2 fruit fly cellular contexts compared by ENCODE assay signal in genomic region chr2L:12529949-12530849, dm6.
TF ChIP-seq lines count a peak whose summit lies in the region.

No protein-coding gene starts in this region.

TF ChIP-seq in whole organism, embryonic, 481 proteins besides CTCF, POLR2A, EP300 and RAD21 (continued from another document and continues in another):
- TF ChIP-seq cas (GFP tag; IDR thresholded peaks at IDR 0.05; lab: Robert Waterston, UW) (no peak), CG18262 (tag; optimal IDR thresholded peaks at IDR 0.05; lab: Kevin White, UChicago) (peak; percentile 58), tll (GFP tag; optimal IDR thresholded peaks at IDR 0.05; lab: Kevin White, UChicago) (no peak), Dip3 (GFP tag; optimal IDR thresholded peaks at IDR 0.05; lab: Kevin White, UChicago) (no peak), az2 (GFP tag; optimal IDR thresholded peaks at IDR 0.05; lab: Kevin White, UChicago) (peak; percentile 25), her (GFP tag; optimal IDR thresholded peaks at IDR 0.05; lab: Kevin White, UChicago) (no peak), CG5245 (GFP tag; optimal IDR thresholded peaks at IDR 0.05; lab: Kevin White, UChicago) (no peak), croc (GFP tag; conservative IDR thresholded peaks at IDR 0.05; lab: Robert Waterston, UW) (no peak), dysf (GFP tag; IDR thresholded peaks at IDR 0.05; lab: Robert Waterston, UW) (no peak), CG2202 (tag; optimal IDR thresholded peaks at IDR 0.05; lab: Kevin White, UChicago) (no peak), gfzf (GFP tag; optimal IDR thresholded peaks at IDR 0.05; lab: Kevin White, UChicago) (no peak), CG31224 (GFP tag; IDR thresholded peaks at IDR 0.05; lab: Robert Waterston, UW) (no peak), run (tag; optimal IDR thresholded peaks at IDR 0.05; lab: Kevin White, UChicago) (no peak), CG18476 (GFP tag; optimal IDR thresholded peaks at IDR 0.05; lab: Kevin White, UChicago) (no peak), CG2712 (tag; optimal IDR thresholded peaks at IDR 0.05; lab: Kevin White, UChicago) (peak; percentile 48), CG14965 (GFP tag; optimal IDR thresholded peaks at IDR 0.05; lab: Kevin White, UChicago; ENCODE audit: borderline replicate concordance) (no peak), sug (tag; optimal IDR thresholded peaks at IDR 0.05; lab: Kevin White, UChicago) (peak; percentile 49), CG6791 (GFP tag; IDR thresholded peaks at IDR 0.05; lab: Robert Waterston, UW; ENCODE audit: partially characterized antibody) (no peak), zfh2 (GFP tag; optimal IDR thresholded peaks at IDR 0.05; lab: Kevin White, UChicago) (no peak), Poxn (GFP tag; IDR thresholded peaks at IDR 0.05; lab: Robert Waterston, UW) (no peak), slbo (GFP tag; IDR thresholded peaks at IDR 0.05; lab: Robert Waterston, UW) (no peak), al (GFP tag; IDR thresholded peaks at IDR 0.05; lab: Robert Waterston, UW) (no peak), tx (GFP tag; optimal IDR thresholded peaks at IDR 0.05; lab: Kevin White, UChicago) (no peak), p53 (GFP tag; optimal IDR thresholded peaks at IDR 0.05; lab: Kevin White, UChicago) (no peak), hkb (optimal IDR thresholded peaks at IDR 0.05; lab: Kevin White, UChicago) (no peak), hkb (GFP tag; IDR thresholded peaks at IDR 0.05; lab: Robert Waterston, UW) (peak; percentile 50; the same call in 1 of the 2 replicates), tna (GFP tag; IDR thresholded peaks at IDR 0.05; lab: Robert Waterston, UW; ENCODE audit: partially characterized antibody) (no peak), CoRest (tag; optimal IDR thresholded peaks at IDR 0.05; lab: Kevin White, UChicago) (peak; percentile 20), Stat92E (GFP tag; optimal IDR thresholded peaks at IDR 0.05; lab: Kevin White, UChicago) (no peak), gsb (GFP tag; IDR thresholded peaks at IDR 0.05; lab: Robert Waterston, UW) (no peak), CG9437 (GFP tag; optimal IDR thresholded peaks at IDR 0.05; lab: Kevin White, UChicago) (peak; percentile 30), row (GFP tag; IDR thresholded peaks at IDR 0.05; lab: Robert Waterston, UW) (peak; percentile 41; the same call in 1 of the 3 replicates), Max (GFP tag; optimal IDR thresholded peaks at IDR 0.05; lab: Kevin White, UChicago) (no peak), CG12391 (tag; optimal IDR thresholded peaks at IDR 0.05; lab: Kevin White, UChicago) (peak; percentile 36), Abd-B (GFP tag; optimal IDR thresholded peaks at IDR 0.05; lab: Kevin White, UChicago) (no peak), Hand (GFP tag; optimal IDR thresholded peaks at IDR 0.05; lab: Kevin White, UChicago) (no peak), Sry-β (GFP tag; optimal IDR thresholded peaks at IDR 0.05; lab: Kevin White, UChicago) (no peak), ash1 (GFP tag; optimal IDR thresholded peaks at IDR 0.05; lab: Kevin White, UChicago) (no peak), hth (optimal IDR thresholded peaks at IDR 0.05; lab: Kevin White, UChicago) (no peak), tgo (GFP tag; IDR thresholded peaks at IDR 0.05; lab: Robert Waterston, UW) (no peak; the same call in 1 of the 3 replicates), CG33557 (GFP tag; optimal IDR thresholded peaks at IDR 0.05; lab: Kevin White, UChicago) (no peak), CG9727 (GFP tag; optimal IDR thresholded peaks at IDR 0.05; lab: Kevin White, UChicago) (no peak), gce (GFP tag; IDR thresholded peaks at IDR 0.05; lab: Robert Waterston, UW) (no peak), PHDP (tag; optimal IDR thresholded peaks at IDR 0.05; lab: Kevin White, UChicago) (no peak), CG13424 (tag; optimal IDR thresholded peaks at IDR 0.05; lab: Kevin White, UChicago) (no peak), CG15696 (tag; optimal IDR thresholded peaks at IDR 0.05; lab: Kevin White, UChicago) (no peak), Vsx1 (GFP tag; optimal IDR thresholded peaks at IDR 0.05; lab: Kevin White, UChicago) (no peak), usp (GFP tag; optimal IDR thresholded peaks at IDR 0.05; lab: Kevin White, UChicago) (no peak), Ets65A (GFP tag; lab: Kevin White, UChicago) (no peak), CG17385 (GFP tag; optimal IDR thresholded peaks at IDR 0.05; lab: Kevin White, UChicago) (no peak), CG11456 (GFP tag; IDR thresholded peaks at IDR 0.05; lab: Robert Waterston, UW) (no peak), CG11560 (tag; IDR thresholded peaks at IDR 0.05; lab: Robert Waterston, UW) (no peak), Ssrp (tag; optimal IDR thresholded peaks at IDR 0.05; lab: Kevin White, UChicago) (peak; percentile 53), jing (GFP tag; optimal IDR thresholded peaks at IDR 0.05; lab: Kevin White, UChicago) (no peak), Optix (GFP tag; IDR thresholded peaks at IDR 0.05; lab: Robert Waterston, UW) (0 out of 3 replicates have a peak, but pooled peaks have one; percentile 29), fu2 (GFP tag; optimal IDR thresholded peaks at IDR 0.05; lab: Kevin White, UChicago) (no peak), NK7.1 (GFP tag; optimal IDR thresholded peaks at IDR 0.05; lab: Kevin White, UChicago) (no peak), BtbVII (GFP tag; optimal IDR thresholded peaks at IDR 0.05; lab: Kevin White, UChicago) (peak; percentile 34), schlank (tag; optimal IDR thresholded peaks at IDR 0.05; lab: Kevin White, UChicago) (no peak), CG32767 (GFP tag; IDR thresholded peaks at IDR 0.05; lab: Robert Waterston, UW) (no peak), corto (GFP tag; optimal IDR thresholded peaks at IDR 0.05; lab: Kevin White, UChicago) (no peak), bsh (GFP tag; optimal IDR thresholded peaks at IDR 0.05; lab: Kevin White, UChicago) (peak in 1 of 2 experiments; percentile 36), bowl (GFP tag; IDR thresholded peaks at IDR 0.05; lab: Robert Waterston, UW) (no peak), ac (GFP tag; optimal IDR thresholded peaks at IDR 0.05; lab: Kevin White, UChicago) (no peak), Sox100B (GFP tag; optimal IDR thresholded peaks at IDR 0.05; lab: Kevin White, UChicago) (peak; percentile 4), cato (GFP tag; optimal IDR thresholded peaks at IDR 0.05; lab: Kevin White, UChicago; ENCODE audit: borderline replicate concordance) (no peak), lab (GFP tag; optimal IDR thresholded peaks at IDR 0.05; lab: Kevin White, UChicago) (peak; percentile 14), Awh (GFP tag; IDR thresholded peaks at IDR 0.05; lab: Robert Waterston, UW) (no peak), CG5180 (GFP tag; optimal IDR thresholded peaks at IDR 0.05; lab: Kevin White, UChicago) (no peak)

TF ChIP-seq in whole organism, prepupa, 60 proteins besides CTCF, POLR2A, EP300 and RAD21 (continued from another document):
- TF ChIP-seq net (GFP tag; optimal IDR thresholded peaks at IDR 0.05; lab: Kevin White, UChicago) (peak; percentile 3), vri (GFP tag; optimal IDR thresholded peaks at IDR 0.05; lab: Kevin White, UChicago) (no peak), CG31627 (GFP tag; optimal IDR thresholded peaks at IDR 0.05; lab: Kevin White, UChicago) (no peak), Sox15 (GFP tag; optimal IDR thresholded peaks at IDR 0.05; lab: Kevin White, UChicago) (no peak), Ets96B (tag; optimal IDR thresholded peaks at IDR 0.05; lab: Kevin White, UChicago) (no peak), CG15336 (GFP tag; IDR thresholded peaks at IDR 0.05; lab: Robert Waterston, UW) (peak; percentile 69), lz (GFP tag; optimal IDR thresholded peaks at IDR 0.05; lab: Kevin White, UChicago) (no peak), CG8632 (GFP tag; optimal IDR thresholded peaks at IDR 0.05; lab: Kevin White, UChicago) (no peak), Hr39 (GFP tag; optimal IDR thresholded peaks at IDR 0.05; lab: Kevin White, UChicago) (no peak), Hr38 (GFP tag; optimal IDR thresholded peaks at IDR 0.05; lab: Kevin White, UChicago) (no peak), fd59A (GFP tag; optimal IDR thresholded peaks at IDR 0.05; lab: Kevin White, UChicago) (no peak), CG8119 (GFP tag; IDR thresholded peaks at IDR 0.05; lab: Robert Waterston, UW) (no peak; the same call in 2 of the 3 replicates), Lpt (GFP tag; optimal IDR thresholded peaks at IDR 0.05; lab: Kevin White, UChicago) (no peak), cyc (GFP tag; optimal IDR thresholded peaks at IDR 0.05; lab: Kevin White, UChicago) (no peak), CG10669 (GFP tag; optimal IDR thresholded peaks at IDR 0.05; lab: Kevin White, UChicago) (no peak), spab (GFP tag; optimal IDR thresholded peaks at IDR 0.05; lab: Kevin White, UChicago) (no peak), CG3919 (GFP tag; optimal IDR thresholded peaks at IDR 0.05; lab: Kevin White, UChicago) (no peak), fkh (GFP tag; optimal IDR thresholded peaks at IDR 0.05; lab: Kevin White, UChicago) (peak; percentile 23), CG3032 (tag; optimal IDR thresholded peaks at IDR 0.05; lab: Kevin White, UChicago) (no peak), CG11762 (GFP tag; optimal IDR thresholded peaks at IDR 0.05; lab: Kevin White, UChicago; ENCODE audit: insufficient read depth) (peak; percentile 7), Eip93F (GFP tag; optimal IDR thresholded peaks at IDR 0.05; lab: Kevin White, UChicago) (no peak), ss (GFP tag; optimal IDR thresholded peaks at IDR 0.05; lab: Kevin White, UChicago) (no peak), topi (GFP tag; optimal IDR thresholded peaks at IDR 0.05; lab: Kevin White, UChicago) (no peak), esn (GFP tag; optimal IDR thresholded peaks at IDR 0.05; lab: Kevin White, UChicago) (no peak), CG1621 (tag; optimal IDR thresholded peaks at IDR 0.05; lab: Kevin White, UChicago) (no peak), Gug (GFP tag; IDR thresholded peaks at IDR 0.05; lab: Robert Waterston, UW) (no peak), pdm3 (GFP tag; optimal IDR thresholded peaks at IDR 0.05; lab: Kevin White, UChicago) (peak; percentile 29), Hr4 (GFP tag; optimal IDR thresholded peaks at IDR 0.05; lab: Kevin White, UChicago) (peak; percentile 56), OdsH (GFP tag; optimal IDR thresholded peaks at IDR 0.05; lab: Kevin White, UChicago) (peak; percentile 19), Sox14 (GFP tag; optimal IDR thresholded peaks at IDR 0.05; lab: Kevin White, UChicago) (no peak), CG8319 (GFP tag; optimal IDR thresholded peaks at IDR 0.05; lab: Kevin White, UChicago) (no peak), CG6276 (GFP tag; optimal IDR thresholded peaks at IDR 0.05; lab: Kevin White, UChicago) (no peak)
